Fruit fly (Drosophila melanogaster) whole organism, prepupa: ENCODE results near the gene CG14280.
A peak's percentile ranks its signal among the peaks of the same experiment; 100 is the strongest.

Source experiments
- CG10669 ChIP-seq: fragments of 200-800 bp; sonication (Bioruptor generic); optimal IDR thresholded peaks from 3 replicates; lab custom pipeline; 2018; ENCODE audit warnings: missing biosample characterization, mild to moderate bottlenecking, missing genetic modification characterization, moderate library complexity
- CG11294 ChIP-seq: fragments of 200-800 bp; sonication (Bioruptor generic); IDR thresholded peaks from 2 replicates; pipeline ENCODE4 v1.3.6; 2022; ENCODE audit warnings: missing biosample characterization, missing genetic modification characterization
- CG16779 ChIP-seq: fragments of 200-800 bp; sonication (Bioruptor generic); optimal IDR thresholded peaks from 3 replicates; lab custom pipeline; 2017; ENCODE audit warnings: missing biosample characterization, mild to moderate bottlenecking, missing genetic modification characterization
- CG31627 ChIP-seq: fragments of 200-800 bp; sonication (Bioruptor generic); optimal IDR thresholded peaks from 3 replicates; lab custom pipeline; 2016; ENCODE audit warnings: missing biosample characterization, missing genetic modification characterization
- CG6854 ChIP-seq: fragments of 200-800 bp; sonication (Bioruptor generic); optimal IDR thresholded peaks from 2 replicates; lab custom pipeline; 2017; ENCODE audit warnings: missing biosample characterization, mild to moderate bottlenecking, missing genetic modification characterization
- CG8632 ChIP-seq: fragments of 200-800 bp; sonication (Bioruptor generic); optimal IDR thresholded peaks from 3 replicates; lab custom pipeline; 2016; ENCODE audit warnings: missing biosample characterization, missing genetic modification characterization
- Gug ChIP-seq: fragments of 200-800 bp; sonication (Bioruptor generic); IDR thresholded peaks from 2 replicates; pipeline ENCODE4 v1.3.6; 2022; ENCODE audit warnings: missing biosample characterization, missing genetic modification characterization
- Lpt ChIP-seq: fragments of 200-800 bp; sonication (Bioruptor generic); optimal IDR thresholded peaks from 3 replicates; lab custom pipeline; 2016; ENCODE audit warnings: missing biosample characterization, missing genetic modification characterization
- Sox102F ChIP-seq: fragments of 200-800 bp; sonication (Bioruptor generic); optimal IDR thresholded peaks from 2 replicates; lab custom pipeline; 2016; ENCODE audit warnings: missing biosample characterization, mild to moderate bottlenecking, missing genetic modification characterization
- Sox14 ChIP-seq: fragments of 200-800 bp; sonication (Bioruptor generic); optimal IDR thresholded peaks from 3 replicates; lab custom pipeline; 2016; ENCODE audit warnings: missing biosample characterization, missing genetic modification characterization
- achi ChIP-seq: fragments of 200-800 bp; sonication (Bioruptor generic); optimal IDR thresholded peaks from 3 replicates; lab custom pipeline; 2016; ENCODE audit warnings: missing biosample characterization, missing genetic modification characterization
- fd59A ChIP-seq: fragments of 200-800 bp; sonication (Bioruptor generic); optimal IDR thresholded peaks from 2 replicates; lab custom pipeline; 2017; ENCODE audit warnings: missing biosample characterization, mild to moderate bottlenecking, missing genetic modification characterization, missing genetic modification reagents
- spab ChIP-seq: fragments of 200-800 bp; sonication (Bioruptor generic); optimal IDR thresholded peaks from 2 replicates; lab custom pipeline; 2017; ENCODE audit warnings: missing biosample characterization, mild to moderate bottlenecking, missing genetic modification characterization, missing genetic modification reagents
- svp ChIP-seq: fragments of 200-800 bp; sonication (Bioruptor generic); peaks from one replicate; lab custom pipeline; 2016; ENCODE audit warnings: missing biosample characterization, missing genetic modification characterization

DNA sequence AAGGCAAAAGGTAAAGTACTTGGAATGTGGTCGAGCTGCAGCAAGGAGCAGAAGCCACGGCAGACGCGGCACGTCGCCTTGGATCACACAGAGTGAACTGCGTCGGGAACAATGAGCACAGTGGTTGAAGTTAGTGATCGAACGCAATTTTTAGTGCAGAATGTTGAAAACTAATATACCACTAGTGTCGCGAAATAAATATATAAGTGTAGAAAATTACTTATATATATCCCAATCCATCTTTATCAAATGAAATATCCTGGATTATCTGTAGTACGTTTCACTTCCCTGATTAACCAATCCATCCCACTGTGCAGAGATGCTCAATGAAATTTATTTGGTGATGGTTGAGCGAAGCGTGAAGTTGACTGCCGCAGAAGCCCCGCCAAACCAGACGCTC lies 29.9 kb downstream of the CG14280 start:
- TF ChIP-seq Gug (GFP tag; lab: Robert Waterston, UW) (peak; percentile 32; the same call in 1 of the 2 replicates), fd59A (GFP tag; lab: Kevin White, UChicago) (peak; percentile 87), CG31627 (peak; percentile 85), CG16779 (tag; lab: Kevin White, UChicago) (peak; percentile 63), CG10669 (peak; percentile 87), Sox14 (GFP tag; lab: Kevin White, UChicago) (peak; percentile 90), achi (GFP tag; lab: Kevin White, UChicago) (peak; percentile 86), CG8632 (GFP tag; lab: Kevin White, UChicago) (peak; percentile 93), spab (peak; percentile 87), CG6854 (peak; percentile 79), CG11294 (GFP tag; lab: Robert Waterston, UW) (no peak), Sox102F (GFP tag; lab: Kevin White, UChicago) (peak; percentile 92), svp (GFP tag; lab: Kevin White, UChicago) (peak; percentile 96), Lpt (GFP tag; lab: Kevin White, UChicago) (peak; percentile 45)
